Fruit fly (Drosophila melanogaster) whole organism, pupa: ENCODE results near the gene CecA2.

Experiments used
- CG10348 ChIP-seq: fragments of 200-800 bp; sonication (Bioruptor generic); IDR thresholded peaks from 2 replicates; pipeline ENCODE4 v1.3.6; 2022; ENCODE audit warnings: missing biosample characterization, missing genetic modification characterization
- CG12605 ChIP-seq: fragments of 200-800 bp; sonication (Bioruptor generic); IDR thresholded peaks from 2 replicates; pipeline ENCODE4 v1.3.6; 2022; ENCODE audit warnings: missing biosample characterization, missing genetic modification characterization
- CG13204 ChIP-seq: fragments of 200-800 bp; sonication (Bioruptor generic); optimal IDR thresholded peaks from 2 replicates; lab custom pipeline; 2018; ENCODE audit warnings: missing biosample characterization, mild to moderate bottlenecking, missing genetic modification characterization, moderate library complexity
- CG14655 ChIP-seq: fragments of 200-800 bp; sonication (Bioruptor generic); optimal IDR thresholded peaks from 3 replicates; lab custom pipeline; 2017; ENCODE audit warnings: mild to moderate bottlenecking, missing biosample characterization, missing genetic modification reagents, missing genetic modification characterization
- CG15710 ChIP-seq: fragments of 200-800 bp; sonication (Bioruptor generic); optimal IDR thresholded peaks from 2 replicates; lab custom pipeline; 2018; ENCODE audit warnings: missing biosample characterization, mild to moderate bottlenecking, missing genetic modification characterization, moderate library complexity
- CG17806 ChIP-seq: fragments of 200-800 bp; sonication (Bioruptor generic); optimal IDR thresholded peaks from 2 replicates; lab custom pipeline; 2018; ENCODE audit warnings: missing biosample characterization, mild to moderate bottlenecking, missing genetic modification characterization, moderate library complexity
- CG32121 ChIP-seq: fragments of 200-800 bp; sonication (Bioruptor generic); IDR thresholded peaks from 2 replicates; pipeline ENCODE4 v1.3.6; 2022; ENCODE audit warnings: missing biosample characterization, missing genetic modification characterization
- CG34367 ChIP-seq: fragments of 200-800 bp; sonication (Bioruptor generic); optimal IDR thresholded peaks from 2 replicates; lab custom pipeline; 2018; ENCODE audit warnings: missing biosample characterization, mild to moderate bottlenecking, missing genetic modification characterization
- CG4496 ChIP-seq: fragments of 200-800 bp; sonication (Bioruptor generic); IDR thresholded peaks from 3 replicates; pipeline ENCODE4 v1.3.6; 2022; ENCODE audit warnings: missing biosample characterization, missing genetic modification characterization
- CG8159 ChIP-seq: fragments of 200-800 bp; sonication (Bioruptor generic); optimal IDR thresholded peaks from 3 replicates; lab custom pipeline; 2018; ENCODE audit warnings: missing biosample characterization, mild to moderate bottlenecking, missing genetic modification characterization, moderate library complexity
- CG8301 ChIP-seq: fragments of 200-800 bp; sonication (Bioruptor generic); optimal IDR thresholded peaks from 2 replicates; lab custom pipeline; 2018; ENCODE audit warnings: missing biosample characterization, mild to moderate bottlenecking, missing genetic modification characterization
- CG9948 ChIP-seq: fragments of 200-800 bp; sonication (Bioruptor generic); optimal IDR thresholded peaks from 2 replicates; lab custom pipeline; 2018; ENCODE audit warnings: missing biosample characterization, mild to moderate bottlenecking, missing genetic modification characterization, moderate library complexity
- D1 ChIP-seq: fragments of 200-800 bp; sonication (Bioruptor generic); optimal IDR thresholded peaks from 2 replicates; lab custom pipeline; 2018; ENCODE audit warnings: missing biosample characterization, mild to moderate bottlenecking, missing genetic modification characterization, moderate library complexity
- EcR ChIP-seq: fragments of 200-800 bp; sonication (Bioruptor generic); optimal IDR thresholded peaks from 3 replicates; lab custom pipeline; 2019; ENCODE audit warnings: missing biosample characterization, missing genetic modification characterization, mild to moderate bottlenecking, moderate library complexity, missing genetic modification reagents
- Ets98B ChIP-seq: fragments of 200-800 bp; sonication (Bioruptor generic); IDR thresholded peaks from 2 replicates; pipeline ENCODE4 v1.3.6; 2022; ENCODE audit warnings: missing biosample characterization, missing genetic modification characterization
- Pif1A ChIP-seq: fragments of 200-800 bp; sonication (Bioruptor generic); optimal IDR thresholded peaks from 3 replicates; lab custom pipeline; 2016; ENCODE audit warnings: missing biosample characterization, missing genetic modification characterization
- Pif1B ChIP-seq: fragments of 200-800 bp; sonication (Bioruptor generic); optimal IDR thresholded peaks from 3 replicates; lab custom pipeline; 2016; ENCODE audit warnings: missing biosample characterization, missing genetic modification characterization
- Snoo ChIP-seq: fragments of 200-800 bp; sonication (Bioruptor generic); optimal IDR thresholded peaks from 3 replicates; lab custom pipeline; 2017; ENCODE audit warnings: missing biosample characterization, mild to moderate bottlenecking, missing genetic modification characterization, inconsistent platforms
- fd96Ca ChIP-seq: fragments of 200-800 bp; sonication (Bioruptor generic); IDR thresholded peaks from 3 replicates; pipeline ENCODE4 v1.3.6; 2022; ENCODE audit warnings: missing biosample characterization, missing genetic modification characterization
- gl ChIP-seq: fragments of 200-800 bp; sonication (Bioruptor generic); optimal IDR thresholded peaks from 2 replicates; lab custom pipeline; 2018; ENCODE audit warnings: missing biosample characterization, mild to moderate bottlenecking, missing genetic modification characterization
- rn ChIP-seq: fragments of 200-800 bp; sonication (Bioruptor generic); IDR thresholded peaks from 2 replicates; pipeline ENCODE4 v1.3.6; 2022; ENCODE audit warnings: missing biosample characterization, missing genetic modification characterization

CecA2 gene

DNA sequence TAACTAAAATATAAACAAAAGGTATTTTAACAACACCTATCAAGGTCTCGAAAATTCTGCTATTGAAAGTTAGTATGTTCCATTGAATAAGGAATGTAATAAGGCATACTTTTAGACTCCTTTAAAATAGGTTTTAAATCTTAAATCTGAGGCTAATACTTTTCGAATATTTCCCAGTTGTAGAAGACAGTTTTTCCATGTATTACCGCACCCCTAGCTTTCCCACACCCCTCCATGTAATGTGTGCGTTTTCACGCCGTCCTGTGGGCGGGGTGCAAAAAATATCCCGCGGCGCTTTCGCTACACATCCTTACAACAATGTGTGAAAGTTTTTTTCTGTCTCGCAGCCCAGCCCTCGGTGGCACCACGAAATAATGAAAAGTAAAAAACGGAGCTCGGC lies 12.6 kb downstream of the CecA2 start:
- TF ChIP-seq rn (GFP tag; lab: Robert Waterston, UW) = no peak
- no peak for TF ChIP-seq gl (tag; lab: Kevin White, UChicago)
- TF ChIP-seq CG8159 (tag; lab: Kevin White, UChicago) = no peak
- TF ChIP-seq Pif1B (GFP tag; lab: Kevin White, UChicago) = no peak
- TF ChIP-seq CG34367 = no peak
- no peak for TF ChIP-seq CG12605 (GFP tag; lab: Robert Waterston, UW)
- no peak for TF ChIP-seq EcR
- TF ChIP-seq D1 (tag; lab: Kevin White, UChicago) = no peak
- TF ChIP-seq, all 21 proteins: peak for 0

- TF ChIP-seq CG10348 = no peak
- TF ChIP-seq Ets98B (GFP tag; lab: Robert Waterston, UW) = no peak
- TF ChIP-seq EcR = no peak
- TF ChIP-seq gl (tag; lab: Kevin White, UChicago) = no peak
- no peak for TF ChIP-seq CG34367
- TF ChIP-seq CG8159 (tag; lab: Kevin White, UChicago) = no peak
- no peak for TF ChIP-seq Pif1A (GFP tag; lab: Kevin White, UChicago)
- TF ChIP-seq, all 21 proteins: peak for 0
Measured at dm6 chr3R:30235253-30235652, 23.3 kb downstream of the CecA2 start.

- no peak for TF ChIP-seq CG9948
- no peak for TF ChIP-seq gl (tag; lab: Kevin White, UChicago)
- no peak for TF ChIP-seq D1 (tag; lab: Kevin White, UChicago)
- TF ChIP-seq CG32121 (GFP tag; lab: Robert Waterston, UW) = no peak
- no peak for TF ChIP-seq CG4496 (GFP tag; lab: Robert Waterston, UW)
- TF ChIP-seq CG8301 (tag; lab: Kevin White, UChicago) = no peak
- no peak for TF ChIP-seq CG13204
Measured at dm6 chr3R:30236994-30237393, 25.0 kb downstream of the CecA2 start.

DNA sequence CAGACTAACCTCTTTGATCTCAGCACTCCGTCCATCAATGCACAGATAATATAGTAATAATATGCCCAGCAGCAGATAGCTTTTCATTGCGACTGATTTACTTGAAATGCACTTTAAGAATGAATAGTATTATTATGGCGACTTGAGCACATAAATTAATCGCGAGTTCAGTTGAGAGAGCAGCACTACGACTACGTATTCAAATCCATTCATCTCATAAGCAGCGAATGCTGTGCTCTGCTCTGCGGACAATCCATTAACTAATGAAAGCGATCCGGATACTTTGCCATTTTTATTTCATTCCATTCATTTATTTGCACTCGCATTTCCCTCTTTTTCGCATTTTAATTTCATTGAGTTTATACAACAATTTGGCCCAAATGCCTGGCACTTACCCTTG lies 25.7 kb downstream of the CecA2 start, which contains the start of gene CG43448:
Gene CG43448 (minus strand): TSS at position 101 of the 400 bp plus-strand sequence.
- TF ChIP-seq EcR (no peak), D1 (tag; lab: Kevin White, UChicago) (no peak), CG10348 (no peak), Snoo (tag; lab: Kevin White, UChicago) (no peak), CG12605 (GFP tag; lab: Robert Waterston, UW) (no peak), gl (tag; lab: Kevin White, UChicago) (no peak), CG14655 (GFP tag; lab: Kevin White, UChicago) (no peak), CG9948 (no peak)

DNA sequence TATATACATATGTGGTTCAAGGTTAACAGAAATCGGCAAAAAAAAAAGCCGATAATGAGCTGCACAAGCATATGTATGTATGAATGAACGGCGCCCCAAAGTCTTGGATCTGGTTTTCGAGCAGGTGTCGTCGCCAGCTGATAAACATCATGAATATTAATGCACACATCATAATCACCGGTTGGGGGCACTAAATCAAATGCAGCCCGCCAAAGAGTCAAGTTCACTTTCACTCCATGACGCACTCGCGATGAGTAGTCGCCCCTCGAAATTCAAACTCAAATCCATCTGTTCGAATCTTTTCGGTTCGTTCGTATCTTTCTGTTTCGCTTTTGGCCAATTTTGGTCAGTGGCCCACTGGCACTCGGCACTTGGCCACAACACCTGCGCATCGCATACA lies 28.3 kb downstream of the CecA2 start:
- TF ChIP-seq fd96Ca (no peak), Pif1B (GFP tag; lab: Kevin White, UChicago) (no peak), CG15710 (tag; lab: Kevin White, UChicago) (no peak), rn (GFP tag; lab: Robert Waterston, UW) (no peak), CG13204 (no peak), CG8301 (tag; lab: Kevin White, UChicago) (no peak), EcR (no peak), CG17806 (tag; lab: Kevin White, UChicago) (no peak), CG9948 (no peak), CG12605 (GFP tag; lab: Robert Waterston, UW) (no peak), Snoo (tag; lab: Kevin White, UChicago) (no peak)

DNA sequence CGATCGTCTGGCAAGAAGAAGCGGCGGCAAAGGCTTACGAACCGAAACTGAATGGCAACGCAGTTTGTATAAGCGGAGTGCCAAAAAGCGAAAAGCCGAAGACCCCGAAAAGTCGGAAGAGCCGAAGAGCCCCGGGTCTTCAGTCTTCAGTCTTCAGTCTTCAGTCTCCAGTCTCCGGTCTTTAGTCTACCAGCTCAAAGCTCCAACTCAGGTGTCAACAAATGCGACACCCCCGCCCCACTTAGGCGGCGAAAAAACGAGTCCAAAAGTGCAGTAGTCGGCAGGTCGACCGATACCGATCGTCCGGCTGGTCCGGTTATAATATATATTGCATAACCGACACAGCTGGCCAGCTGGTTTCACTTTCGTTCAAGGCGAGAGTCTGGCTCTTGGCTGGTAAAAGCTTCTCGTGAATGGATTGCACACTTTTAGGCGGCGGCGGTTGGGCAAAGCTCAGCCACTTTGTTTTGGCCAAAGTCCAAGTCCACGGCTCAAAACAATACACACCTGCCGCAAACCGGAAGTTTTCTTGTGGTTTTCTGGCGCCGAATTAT lies 31.4 kb downstream of the CecA2 start, which contains the start of gene CG9737:
Gene CG9737 (minus strand): TSS at position 51 of the 554 bp plus-strand sequence.
- TF ChIP-seq Ets98B (GFP tag; lab: Robert Waterston, UW) = peak; percentile 81
- peak; percentile 85 for TF ChIP-seq CG12605 (GFP tag; lab: Robert Waterston, UW)
- TF ChIP-seq D1 (tag; lab: Kevin White, UChicago) = no peak
- TF ChIP-seq CG34367 = peak; percentile 46
- peak; percentile 36 for TF ChIP-seq CG8159 (tag; lab: Kevin White, UChicago)
- TF ChIP-seq CG9948 = peak; percentile 19
- TF ChIP-seq CG14655 (GFP tag; lab: Kevin White, UChicago) = peak; percentile 82
- TF ChIP-seq CG10348 = no peak
- peak; percentile 68 for TF ChIP-seq CG32121 (GFP tag; lab: Robert Waterston, UW)
- TF ChIP-seq Snoo (tag; lab: Kevin White, UChicago) = peak; percentile 91
- TF ChIP-seq rn (GFP tag; lab: Robert Waterston, UW) = no peak
- peak; percentile 76 for TF ChIP-seq Pif1A (GFP tag; lab: Kevin White, UChicago)
- TF ChIP-seq CG13204 = peak; percentile 80
- TF ChIP-seq Pif1B (GFP tag; lab: Kevin White, UChicago) = peak; percentile 78
- peak; percentile 71 for TF ChIP-seq fd96Ca
- peak; percentile 90 for TF ChIP-seq gl (tag; lab: Kevin White, UChicago)
- peak; percentile 79 for TF ChIP-seq CG8301 (tag; lab: Kevin White, UChicago)
- TF ChIP-seq CG17806 (tag; lab: Kevin White, UChicago) = peak; percentile 41
- peak; percentile 22 for TF ChIP-seq CG15710 (tag; lab: Kevin White, UChicago)
- TF ChIP-seq EcR = peak; percentile 88
- peak; percentile 85 for TF ChIP-seq CG4496 (GFP tag; lab: Robert Waterston, UW)
